Worm (Caenorhabditis elegans) whole organism, L3 larva: Measurements from ENCODE around the gene mlc-2.

Source experiments
- R02D3.7 ChIP-seq: fragments of 150-350 bp; optimal IDR thresholded peaks from 2 replicates; lab custom pipeline; 2014; ENCODE audit warnings: missing biosample characterization, missing genetic modification characterization
- aly-2 ChIP-seq: fragments of 150-350 bp; optimal IDR thresholded peaks from 2 replicates; lab custom pipeline; 2014; ENCODE audit warnings: missing biosample characterization, missing genetic modification characterization
- ceh-9 ChIP-seq: sonication (generic microtip); optimal IDR thresholded peaks from 2 replicates; lab custom pipeline; 2018; ENCODE audit warnings: missing biosample characterization, missing genetic modification characterization
- egl-27 ChIP-seq: sonication (generic microtip); optimal IDR thresholded peaks from 4 replicates; lab custom pipeline; 2017; ENCODE audit warnings: missing biosample characterization, missing genetic modification reagents, missing genetic modification characterization
- egl-5 ChIP-seq: fragments of 150-350 bp; optimal IDR thresholded peaks from 2 replicates; lab custom pipeline; 2017; ENCODE audit warnings: missing biosample characterization, missing genetic modification reagents, missing genetic modification characterization, inconsistent platforms
- elt-3 ChIP-seq, 3 experiments: fragments of 150-350 bp in 1 of 3; sonication (generic microtip) in 2 of 3; optimal IDR thresholded peaks; 2 replicates in 2 of 3; 4 replicates in 1 of 3; lab custom pipeline; 2014 to 2017; ENCODE audit warnings: missing biosample characterization in 3 of 3, missing genetic modification characterization in 3 of 3
- fos-1 ChIP-seq: fragments of 150-350 bp; optimal IDR thresholded peaks from 2 replicates; lab custom pipeline; 2014; ENCODE audit warnings: missing biosample characterization, missing genetic modification characterization
- hmg-11 ChIP-seq: sonication (generic microtip); optimal IDR thresholded peaks from 2 replicates; lab custom pipeline; 2016; ENCODE audit warnings: missing genetic modification characterization, missing compliant biosample characterization
- jun-1 ChIP-seq: fragments of 150-350 bp; optimal IDR thresholded peaks from 2 replicates; lab custom pipeline; 2014; ENCODE audit warnings: missing biosample characterization, missing genetic modification reagents, missing genetic modification characterization
- mdl-1 ChIP-seq: fragments of 150-350 bp; optimal IDR thresholded peaks from 2 replicates; lab custom pipeline; 2014; ENCODE audit warnings: missing biosample characterization, missing genetic modification characterization
- nhr-25 ChIP-seq: sonication (generic microtip); optimal IDR thresholded peaks from 2 replicates; lab custom pipeline; 2017; ENCODE audit warnings: missing biosample characterization, missing genetic modification characterization
- nhr-43 ChIP-seq: sonication (generic microtip); optimal IDR thresholded peaks from 2 replicates; lab custom pipeline; 2016; ENCODE audit warnings: mild to moderate bottlenecking, missing genetic modification characterization, missing compliant biosample characterization; ENCODE audit not compliant: poor library complexity, severe bottlenecking
- pha-4 ChIP-seq: fragments of 150-350 bp; optimal IDR thresholded peaks from 2 replicates; lab custom pipeline; 2014; ENCODE audit warnings: missing biosample characterization, missing genetic modification reagents, missing genetic modification characterization
- sea-2 ChIP-seq: fragments of 150-350 bp; sonication (generic microtip); optimal IDR thresholded peaks from 4 replicates; lab custom pipeline; 2014; ENCODE audit warnings: missing biosample characterization, missing genetic modification reagents, missing genetic modification characterization
- skn-1 ChIP-seq: fragments of 150-350 bp; optimal IDR thresholded peaks from 2 replicates; lab custom pipeline; 2014; ENCODE audit warnings: missing biosample characterization, missing genetic modification characterization
- unc-39 ChIP-seq: sonication (generic microtip); optimal IDR thresholded peaks from 4 replicates; lab custom pipeline; 2017; ENCODE audit warnings: missing biosample characterization, missing genetic modification characterization
- zag-1 ChIP-seq: fragments of 150-350 bp; optimal IDR thresholded peaks from 2 replicates; lab custom pipeline; 2014; ENCODE audit warnings: missing biosample characterization, missing genetic modification characterization
- ztf-4 ChIP-seq: fragments of 150-350 bp; optimal IDR thresholded peaks from 2 replicates; lab custom pipeline; 2014; ENCODE audit warnings: missing biosample characterization, missing genetic modification characterization

mlc-2 gene

DNA sequence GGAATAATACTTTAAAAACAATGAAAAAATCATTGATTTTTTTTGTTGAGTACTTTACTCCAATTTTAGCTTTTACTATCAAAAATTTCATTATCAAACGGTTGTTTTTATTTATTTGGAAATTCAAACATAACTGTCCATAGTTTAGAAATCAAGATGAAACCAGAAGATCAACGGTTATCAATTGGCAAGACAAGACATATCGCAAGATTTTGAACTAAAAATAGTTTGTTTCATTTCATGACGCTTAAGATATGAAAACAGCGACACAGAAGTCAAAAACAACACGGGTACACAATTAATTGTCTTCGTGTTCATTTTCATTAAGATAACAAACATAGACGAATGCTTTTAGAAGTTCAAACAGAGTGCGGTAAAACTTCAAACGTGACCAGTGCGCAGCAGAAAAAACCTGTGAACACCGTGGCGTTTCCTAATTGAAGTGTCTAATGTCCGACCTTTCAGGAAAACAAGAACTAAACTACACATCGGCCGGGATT lies 38.8 kb downstream of the mlc-2 start:
- no peak for TF ChIP-seq ztf-4 (tag; lab: Kevin White, UChicago)
- TF ChIP-seq nhr-25 (tag; lab: Kevin White, UChicago): peak; percentile 2

DNA sequence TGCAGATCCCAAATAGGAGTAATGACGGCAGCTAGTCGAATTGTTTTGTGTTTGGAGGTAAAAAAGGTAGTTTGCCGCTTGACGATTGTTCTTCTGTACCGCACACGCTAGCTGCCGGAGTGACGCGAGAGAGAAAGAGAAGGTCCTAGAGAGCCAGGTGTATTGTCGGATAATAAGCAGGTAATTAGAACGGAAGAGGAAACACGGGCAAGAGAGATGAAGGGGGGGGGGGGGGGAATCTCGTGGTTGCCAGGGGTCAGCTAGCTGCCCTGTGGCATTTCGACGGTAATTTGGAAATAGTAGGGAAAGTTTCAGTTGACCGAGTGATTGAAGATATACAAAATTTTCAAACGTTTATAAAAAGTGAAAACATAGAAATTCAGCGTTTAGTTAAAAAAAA lies 42.5 kb downstream of the mlc-2 start, which contains the start of gene crb-1:
TSS of gene crb-1 (minus strand) at position 147 of the 400 bp plus-strand sequence.
- no peak for TF ChIP-seq aly-2 (tag; lab: Kevin White, UChicago)
- TF ChIP-seq mdl-1 (tag; lab: Kevin White, UChicago): no peak
- no peak for TF ChIP-seq sea-2 (GFP tag; lab: Kevin White, UChicago)
- no peak for TF ChIP-seq unc-39
- TF ChIP-seq skn-1 (tag; lab: Kevin White, UChicago): no peak
- TF ChIP-seq hmg-11 (tag; lab: Kevin White, UChicago): no peak

DNA sequence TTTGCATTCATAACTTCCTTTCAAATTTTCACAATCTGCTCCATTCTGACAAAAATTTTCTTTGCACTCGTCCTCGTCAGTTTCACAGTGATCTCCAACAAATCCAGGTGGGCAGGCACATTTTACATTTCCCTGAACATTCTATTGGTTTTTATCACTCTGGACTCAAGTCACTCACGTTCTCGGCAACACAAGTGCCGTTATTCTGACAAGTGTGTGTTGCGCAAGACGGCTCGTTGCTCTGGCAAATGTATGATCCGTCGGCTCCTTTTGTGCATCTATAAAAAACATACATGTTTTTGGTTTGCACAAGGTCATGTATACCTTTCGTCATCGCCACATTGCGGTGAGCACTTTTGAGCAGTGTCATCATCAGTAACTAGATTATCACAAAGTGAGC lies 43.7 kb downstream of the mlc-2 start:
- no peak for TF ChIP-seq jun-1
- TF ChIP-seq egl-5 (tag; lab: Kevin White, UChicago): no peak
- no peak for TF ChIP-seq zag-1
- no peak for TF ChIP-seq elt-3 (tag; optimal IDR thresholded peaks at IDR 0.05; lab: Kevin White, UChicago)
- no peak for TF ChIP-seq fos-1 (tag; lab: Kevin White, UChicago)
- TF ChIP-seq ceh-9 (tag; lab: Kevin White, UChicago): no peak
- TF ChIP-seq nhr-43: no peak

DNA sequence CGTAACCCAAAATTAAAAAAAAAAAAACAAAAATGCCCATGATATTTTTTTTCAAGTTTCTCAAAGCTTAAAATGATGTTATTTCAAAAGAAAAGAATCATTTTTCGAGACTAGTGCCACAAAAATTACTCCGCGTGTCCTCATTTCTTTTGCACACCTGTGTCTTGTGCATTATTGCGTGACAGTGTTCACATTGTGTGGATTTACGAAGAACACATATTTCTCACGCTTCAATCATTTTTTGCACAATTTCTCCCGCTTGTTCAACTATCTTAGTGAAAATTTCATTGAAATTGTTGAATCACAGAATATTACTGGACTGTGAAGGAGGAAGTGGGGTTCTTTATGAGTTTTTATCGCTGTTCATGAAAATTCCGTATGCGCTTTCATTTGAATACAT lies 47.5 kb downstream of the mlc-2 start:
- TF ChIP-seq jun-1 (no peak), egl-27 (tag; lab: Kevin White, UChicago) (no peak), pha-4 (tag; lab: Kevin White, UChicago) (peak; percentile 57), R02D3.7 (peak; percentile 83)
